Fruit fly (Drosophila melanogaster) whole organism, prepupa: Measurements from ENCODE around the gene CG7378.

Experiments used
- Blimp-1 ChIP-seq: fragments of 200-800 bp; sonication (Bioruptor generic); optimal IDR thresholded peaks from 3 replicates; lab custom pipeline; 2017; ENCODE audit warnings: missing biosample characterization, missing genetic modification characterization, mild to moderate bottlenecking, moderate library complexity, missing genetic modification reagents
- CG10631 ChIP-seq: fragments of 200-800 bp; sonication (Bioruptor generic); optimal IDR thresholded peaks from 2 replicates; lab custom pipeline; 2016; ENCODE audit warnings: missing biosample characterization, missing genetic modification characterization
- CG10669 ChIP-seq: fragments of 200-800 bp; sonication (Bioruptor generic); optimal IDR thresholded peaks from 3 replicates; lab custom pipeline; 2018; ENCODE audit warnings: missing biosample characterization, mild to moderate bottlenecking, missing genetic modification characterization, moderate library complexity
- CG11294 ChIP-seq: fragments of 200-800 bp; sonication (Bioruptor generic); IDR thresholded peaks from 2 replicates; pipeline ENCODE4 v1.3.6; 2022; ENCODE audit warnings: missing biosample characterization, missing genetic modification characterization
- CG11762 ChIP-seq: fragments of 200-800 bp; sonication (Bioruptor generic); optimal IDR thresholded peaks from 3 replicates; lab custom pipeline; 2016; ENCODE audit warnings: missing biosample characterization, missing genetic modification characterization; ENCODE audit not compliant: insufficient read depth
- CG11902 ChIP-seq: fragments of 200-800 bp; sonication (Bioruptor generic); optimal IDR thresholded peaks from 3 replicates; lab custom pipeline; 2016; ENCODE audit warnings: missing biosample characterization, missing genetic modification characterization
- CG15336 ChIP-seq: fragments of 200-800 bp; sonication (Bioruptor generic); IDR thresholded peaks from 2 replicates; pipeline ENCODE4 v1.3.6; 2022; ENCODE audit warnings: missing biosample characterization, missing genetic modification characterization
- CG1621 ChIP-seq: fragments of 200-800 bp; sonication (Bioruptor generic); optimal IDR thresholded peaks from 3 replicates; lab custom pipeline; 2018; ENCODE audit warnings: missing biosample characterization, mild to moderate bottlenecking, missing genetic modification characterization
- CG3032 ChIP-seq: fragments of 200-800 bp; optimal IDR thresholded peaks from 2 replicates; lab custom pipeline; 2019; ENCODE audit warnings: missing biosample characterization, mild to moderate bottlenecking, missing genetic modification characterization, moderate library complexity
- CG31627 ChIP-seq: fragments of 200-800 bp; sonication (Bioruptor generic); optimal IDR thresholded peaks from 3 replicates; lab custom pipeline; 2016; ENCODE audit warnings: missing biosample characterization, missing genetic modification characterization
- CG32006 ChIP-seq: fragments of 200-800 bp; sonication (Bioruptor generic); optimal IDR thresholded peaks from 3 replicates; lab custom pipeline; 2017; ENCODE audit warnings: missing biosample characterization, mild to moderate bottlenecking, missing genetic modification characterization
- CG34406 ChIP-seq: fragments of 200-800 bp; sonication (Bioruptor generic); optimal IDR thresholded peaks from 3 replicates; lab custom pipeline; 2016; ENCODE audit warnings: missing biosample characterization, missing genetic modification characterization
- CG6163 ChIP-seq: fragments of 200-800 bp; sonication (Bioruptor generic); IDR thresholded peaks from 3 replicates; pipeline ENCODE4 v1.3.6; 2022; ENCODE audit warnings: missing biosample characterization, missing genetic modification characterization
- CG6276 ChIP-seq: fragments of 200-800 bp; sonication (Bioruptor generic); optimal IDR thresholded peaks from 2 replicates; lab custom pipeline; 2017; ENCODE audit warnings: missing biosample characterization, mild to moderate bottlenecking, missing genetic modification characterization
- CG6808 ChIP-seq: fragments of 200-800 bp; sonication (Bioruptor generic); optimal IDR thresholded peaks from 3 replicates; lab custom pipeline; 2017; ENCODE audit warnings: missing biosample characterization, missing genetic modification characterization, mild to moderate bottlenecking, moderate library complexity, missing genetic modification reagents
- CG6854 ChIP-seq: fragments of 200-800 bp; sonication (Bioruptor generic); optimal IDR thresholded peaks from 2 replicates; lab custom pipeline; 2017; ENCODE audit warnings: missing biosample characterization, mild to moderate bottlenecking, missing genetic modification characterization
- CG7368 ChIP-seq: fragments of 200-800 bp; sonication (Bioruptor generic); optimal IDR thresholded peaks from 3 replicates; lab custom pipeline; 2016; ENCODE audit warnings: missing biosample characterization, missing genetic modification characterization
- CG8119 ChIP-seq: fragments of 200-800 bp; sonication (Bioruptor generic); IDR thresholded peaks from 3 replicates; pipeline ENCODE4 v1.3.6; 2022; ENCODE audit warnings: missing biosample characterization, missing genetic modification characterization
- CG8319 ChIP-seq: fragments of 200-800 bp; sonication (Bioruptor generic); optimal IDR thresholded peaks from 3 replicates; lab custom pipeline; 2016; ENCODE audit warnings: missing biosample characterization, missing genetic modification characterization
- Eip75B ChIP-seq: fragments of 200-800 bp; sonication (Bioruptor generic); optimal IDR thresholded peaks from 3 replicates; lab custom pipeline; 2016; ENCODE audit warnings: missing biosample characterization, missing genetic modification characterization
- Eip78C ChIP-seq: fragments of 200-800 bp; sonication (Bioruptor generic); peaks from one replicate; lab custom pipeline; 2016; ENCODE audit warnings: missing biosample characterization, missing genetic modification characterization
- Eip93F ChIP-seq: fragments of 200-800 bp; sonication (Bioruptor generic); optimal IDR thresholded peaks from 2 replicates; lab custom pipeline; 2016; ENCODE audit warnings: missing biosample characterization, mild to moderate bottlenecking, missing genetic modification characterization
- Gug ChIP-seq: fragments of 200-800 bp; sonication (Bioruptor generic); IDR thresholded peaks from 2 replicates; pipeline ENCODE4 v1.3.6; 2022; ENCODE audit warnings: missing biosample characterization, missing genetic modification characterization
- Hr38 ChIP-seq: sonication (Bioruptor generic); optimal IDR thresholded peaks from 2 replicates; lab custom pipeline; 2016; ENCODE audit warnings: missing biosample characterization, missing genetic modification characterization
- Hr39 ChIP-seq: fragments of 200-800 bp; sonication (Bioruptor generic); optimal IDR thresholded peaks from 2 replicates; lab custom pipeline; 2016; ENCODE audit warnings: missing biosample characterization, missing genetic modification characterization
- Hr4 ChIP-seq: fragments of 200-800 bp; sonication (Bioruptor generic); optimal IDR thresholded peaks from 3 replicates; lab custom pipeline; 2016; ENCODE audit warnings: missing biosample characterization, missing genetic modification characterization
- Met ChIP-seq: fragments of 200-800 bp; sonication (Bioruptor generic); optimal IDR thresholded peaks from 3 replicates; lab custom pipeline; 2016; ENCODE audit warnings: missing biosample characterization, missing genetic modification characterization
- OdsH ChIP-seq: fragments of 200-800 bp; sonication (Bioruptor generic); optimal IDR thresholded peaks from 3 replicates; lab custom pipeline; 2016; ENCODE audit warnings: missing biosample characterization, missing genetic modification characterization
- Sox102F ChIP-seq: fragments of 200-800 bp; sonication (Bioruptor generic); optimal IDR thresholded peaks from 2 replicates; lab custom pipeline; 2016; ENCODE audit warnings: missing biosample characterization, mild to moderate bottlenecking, missing genetic modification characterization
- Sox14 ChIP-seq: fragments of 200-800 bp; sonication (Bioruptor generic); optimal IDR thresholded peaks from 3 replicates; lab custom pipeline; 2016; ENCODE audit warnings: missing biosample characterization, missing genetic modification characterization
- achi ChIP-seq: fragments of 200-800 bp; sonication (Bioruptor generic); optimal IDR thresholded peaks from 3 replicates; lab custom pipeline; 2016; ENCODE audit warnings: missing biosample characterization, missing genetic modification characterization
- cyc ChIP-seq: fragments of 200-800 bp; sonication (Bioruptor generic); optimal IDR thresholded peaks from 3 replicates; lab custom pipeline; 2016; ENCODE audit warnings: missing biosample characterization, missing genetic modification characterization
- dac ChIP-seq: fragments of 200-800 bp; sonication (Bioruptor generic); optimal IDR thresholded peaks from 2 replicates; lab custom pipeline; 2017; ENCODE audit warnings: missing biosample characterization, mild to moderate bottlenecking, missing genetic modification characterization
- dsx ChIP-seq: fragments of 200-800 bp; optimal IDR thresholded peaks from 3 replicates; lab custom pipeline; 2019; ENCODE audit warnings: missing biosample characterization, mild to moderate bottlenecking, missing genetic modification characterization, moderate library complexity; ENCODE audit not compliant: poor library complexity, severe bottlenecking
- eg ChIP-seq: fragments of 200-800 bp; sonication (Bioruptor generic); IDR thresholded peaks from 3 replicates; pipeline ENCODE4 v1.3.6; 2022; ENCODE audit warnings: missing biosample characterization, missing genetic modification characterization
- esn ChIP-seq: fragments of 200-800 bp; sonication (Bioruptor generic); optimal IDR thresholded peaks from 2 replicates; lab custom pipeline; 2016; ENCODE audit warnings: missing biosample characterization, mild to moderate bottlenecking, missing genetic modification characterization, moderate library complexity
- fd59A ChIP-seq: fragments of 200-800 bp; sonication (Bioruptor generic); optimal IDR thresholded peaks from 2 replicates; lab custom pipeline; 2017; ENCODE audit warnings: missing biosample characterization, mild to moderate bottlenecking, missing genetic modification characterization, missing genetic modification reagents
- fd85E ChIP-seq: fragments of 200-800 bp; sonication (Bioruptor generic); optimal IDR thresholded peaks from 3 replicates; lab custom pipeline; 2016; ENCODE audit warnings: missing biosample characterization, missing genetic modification characterization
- lz ChIP-seq: fragments of 200-800 bp; sonication (Bioruptor generic); optimal IDR thresholded peaks from 3 replicates; lab custom pipeline; 2016; ENCODE audit warnings: missing biosample characterization, missing genetic modification characterization
- net ChIP-seq: fragments of 200-800 bp; sonication (Bioruptor generic); optimal IDR thresholded peaks from 3 replicates; lab custom pipeline; 2016; ENCODE audit warnings: missing biosample characterization, missing genetic modification characterization
- pdm3 ChIP-seq: fragments of 200-800 bp; sonication (Bioruptor generic); optimal IDR thresholded peaks from 3 replicates; lab custom pipeline; 2016; ENCODE audit warnings: missing biosample characterization, missing genetic modification characterization
- salr ChIP-seq, 2 experiments: fragments of 200-800 bp; sonication (Bioruptor generic); optimal IDR thresholded peaks; 3 replicates each; lab custom pipeline; 2016 to 2018; ENCODE audit warnings: missing biosample characterization in 2 of 2, missing genetic modification characterization in 2 of 2, mild to moderate bottlenecking in 1 of 2
- spab ChIP-seq: fragments of 200-800 bp; sonication (Bioruptor generic); optimal IDR thresholded peaks from 2 replicates; lab custom pipeline; 2017; ENCODE audit warnings: missing biosample characterization, mild to moderate bottlenecking, missing genetic modification characterization, missing genetic modification reagents
- ss ChIP-seq, 2 experiments: fragments of 200-800 bp; sonication (Bioruptor generic); optimal IDR thresholded peaks; 2 replicates in 1 of 2; 3 replicates in 1 of 2; lab custom pipeline; 2017 to 2018; ENCODE audit warnings: mild to moderate bottlenecking in 2 of 2, missing biosample characterization in 2 of 2, missing genetic modification characterization in 2 of 2, moderate library complexity in 1 of 2
- svp ChIP-seq: fragments of 200-800 bp; sonication (Bioruptor generic); peaks from one replicate; lab custom pipeline; 2016; ENCODE audit warnings: missing biosample characterization, missing genetic modification characterization
- topi ChIP-seq: fragments of 200-800 bp; sonication (Bioruptor generic); optimal IDR thresholded peaks from 3 replicates; lab custom pipeline; 2016; ENCODE audit warnings: missing biosample characterization, missing genetic modification characterization

CG7378 gene

dm6 chrX:18920642-18921355, 20.6 kb downstream of the CG7378 start (continued):
- TF ChIP-seq CG1621 (peak; percentile 10), CG10631 (GFP tag; lab: Kevin White, UChicago) (peak; percentile 22), esn (peak; percentile 2), Met (GFP tag; lab: Kevin White, UChicago) (peak; percentile 20), eg (GFP tag; lab: Robert Waterston, UW) (peak; percentile 65; the same call in 2 of the 3 replicates), CG31627 (no peak), CG3032 (tag; lab: Kevin White, UChicago) (peak; percentile 33), dsx (GFP tag; lab: Kevin White, UChicago) (peak; percentile 46), net (GFP tag; lab: Kevin White, UChicago) (peak; percentile 50), spab (GFP tag; lab: Kevin White, UChicago) (no peak), Eip78C (GFP tag; lab: Kevin White, UChicago) (peak; percentile 84), CG11294 (GFP tag; lab: Robert Waterston, UW) (0 out of 2 replicates have a peak, but pooled peaks have one; percentile 45), topi (GFP tag; lab: Kevin White, UChicago) (peak; percentile 27), CG11902 (GFP tag; lab: Kevin White, UChicago) (no peak), achi (GFP tag; lab: Kevin White, UChicago) (peak; percentile 43), Eip93F (no peak)

dm6 chrX:18923531-18923930, 23.3 kb downstream of the CG7378 start:
- peak; percentile 44 for TF ChIP-seq cyc (GFP tag; lab: Kevin White, UChicago)
- TF ChIP-seq Hr38, result no peak
- peak; percentile 58 for TF ChIP-seq CG11762
- peak; percentile 42 for TF ChIP-seq esn
- TF ChIP-seq CG6854 (GFP tag; lab: Kevin White, UChicago), result no peak
- TF ChIP-seq Hr39 (GFP tag; lab: Kevin White, UChicago), result peak; percentile 60
- TF ChIP-seq Sox102F (GFP tag; lab: Kevin White, UChicago), result peak; percentile 19
- no peak for TF ChIP-seq Blimp-1
- peak; percentile 67 for TF ChIP-seq Sox14 (GFP tag; lab: Kevin White, UChicago)
- TF ChIP-seq lz (GFP tag; lab: Kevin White, UChicago), result peak; percentile 34
- TF ChIP-seq Gug (GFP tag; lab: Robert Waterston, UW), result peak; percentile 59
- TF ChIP-seq spab (GFP tag; lab: Kevin White, UChicago), result peak; percentile 75
- TF ChIP-seq CG6163 (GFP tag; lab: Robert Waterston, UW), result peak; percentile 85
- TF ChIP-seq CG10669 (GFP tag; lab: Kevin White, UChicago), result peak; percentile 81
- peak; percentile 41 for TF ChIP-seq CG31627
- TF ChIP-seq fd85E (GFP tag; lab: Kevin White, UChicago), result no peak
- TF ChIP-seq fd59A (GFP tag; lab: Kevin White, UChicago), result peak; percentile 80
- peak; percentile 75 for TF ChIP-seq dsx (GFP tag; lab: Kevin White, UChicago)
- TF ChIP-seq CG1621, result peak; percentile 78
- peak; percentile 71 for TF ChIP-seq OdsH (GFP tag; lab: Kevin White, UChicago)
- peak; percentile 40 for TF ChIP-seq Hr4 (GFP tag; lab: Kevin White, UChicago)
- peak; percentile 74 for TF ChIP-seq eg (GFP tag; lab: Robert Waterston, UW)
- peak; percentile 68 for TF ChIP-seq CG15336 (GFP tag; lab: Robert Waterston, UW)
- no peak for TF ChIP-seq Eip93F
- peak; percentile 69 for TF ChIP-seq pdm3 (GFP tag; lab: Kevin White, UChicago)
- TF ChIP-seq CG3032 (tag; lab: Kevin White, UChicago), result peak; percentile 79
- peak; percentile 73 for TF ChIP-seq achi (GFP tag; lab: Kevin White, UChicago)
- peak; percentile 75 for TF ChIP-seq Eip75B
- peak; percentile 72 for TF ChIP-seq svp (GFP tag; lab: Kevin White, UChicago)
- peak; percentile 79 for TF ChIP-seq CG6808 (GFP tag; lab: Kevin White, UChicago)
- peak; percentile 29 for TF ChIP-seq CG6276 (GFP tag; lab: Kevin White, UChicago)
- peak; percentile 42 for TF ChIP-seq CG34406
- TF ChIP-seq topi (GFP tag; lab: Kevin White, UChicago), result peak; percentile 59
- TF ChIP-seq CG11902 (GFP tag; lab: Kevin White, UChicago), result no peak
- peak; percentile 6 for TF ChIP-seq CG8319 (GFP tag; lab: Kevin White, UChicago)
- peak; percentile 66 for TF ChIP-seq CG32006
- peak; percentile 57 to 75 for TF ChIP-seq ss (GFP tag; optimal IDR thresholded peaks at IDR 0.05; lab: Kevin White, UChicago)
- TF ChIP-seq CG7368 (GFP tag; lab: Kevin White, UChicago), result peak; percentile 44
- TF ChIP-seq CG8119 (GFP tag; lab: Robert Waterston, UW), result peak; percentile 67
- TF ChIP-seq salr (GFP tag; optimal IDR thresholded peaks at IDR 0.05; lab: Kevin White, UChicago), result peak; percentile 44 to 66
- peak; percentile 51 for TF ChIP-seq CG11294 (GFP tag; lab: Robert Waterston, UW)
- TF ChIP-seq dac (GFP tag; lab: Kevin White, UChicago), result no peak
- TF ChIP-seq Eip78C (GFP tag; lab: Kevin White, UChicago), result peak; percentile 91
